Worm (Caenorhabditis elegans): Measurements from ENCODE around the gene F42F12.3.

Gene F42F12.3

ce11 chrX:12364804-12365203 is 14.4 kb downstream of the F42F12.3 start, which contains the start of gene F19H6.5:
Gene F19H6.5, minus strand, starts transcription at chrX:12364904.
- TF ChIP-seq T22C8.4 (GFP tag; IDR thresholded peaks at IDR 0.05) (no peak), klf-2 (GFP tag; conservative IDR thresholded peaks at IDR 0.05) (no peak), ref-1 (GFP tag; conservative IDR thresholded peaks at IDR 0.05) (no peak), ztf-23 (GFP tag; IDR thresholded peaks at IDR 0.05) (no peak), tab-1 (GFP tag; IDR thresholded peaks at IDR 0.05) (no peak), med-1 (GFP tag; optimal IDR thresholded peaks at IDR 0.05; ENCODE audit: insufficient read depth) (no peak), cog-1 (tag; optimal IDR thresholded peaks at IDR 0.05) (no peak), ztf-29 (GFP tag; IDR thresholded peaks at IDR 0.05) (no peak), flt-1 (GFP tag; IDR thresholded peaks at IDR 0.05) (no peak)

ce11 chrX:12365388-12365787 is 15.0 kb downstream of the F42F12.3 start, which contains the start of gene F19H6.4:
Gene F19H6.4, plus strand, starts transcription at chrX:12365688.
- TF ChIP-seq klf-2 (GFP tag; conservative IDR thresholded peaks at IDR 0.05) (no peak), tab-1 (GFP tag; IDR thresholded peaks at IDR 0.05) (no peak), flt-1 (GFP tag; IDR thresholded peaks at IDR 0.05) (no peak), ztf-23 (GFP tag; IDR thresholded peaks at IDR 0.05) (no peak), ref-1 (GFP tag; conservative IDR thresholded peaks at IDR 0.05) (no peak)

DNA sequence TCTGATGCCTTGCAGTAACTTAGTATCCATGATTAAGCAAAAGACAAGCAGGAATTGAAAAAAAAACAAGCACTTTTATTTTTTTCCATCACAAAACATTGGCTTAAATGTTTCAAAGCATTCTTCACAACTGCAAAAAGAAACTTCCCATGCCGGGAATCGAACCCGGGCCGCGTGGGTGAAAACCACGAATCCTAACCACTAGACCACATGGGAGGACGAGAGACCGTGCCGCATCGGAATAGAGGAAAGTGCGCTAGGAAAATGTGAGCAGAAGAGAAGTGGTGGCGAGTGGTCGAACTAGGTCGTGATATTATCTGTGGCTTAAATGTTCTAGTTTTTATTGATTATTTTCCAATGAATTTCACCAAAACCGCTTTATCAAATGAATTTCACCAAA is 17.1 kb downstream of the F42F12.3 start:
- TF ChIP-seq cog-1 (tag; optimal IDR thresholded peaks at IDR 0.05) (no peak), ztf-23 (GFP tag; IDR thresholded peaks at IDR 0.05) (peak; percentile 85), flt-1 (GFP tag; IDR thresholded peaks at IDR 0.05) (peak; percentile 92), ztf-29 (GFP tag; IDR thresholded peaks at IDR 0.05) (peak; percentile 47; the same call in 1 of the 2 replicates), tab-1 (GFP tag; IDR thresholded peaks at IDR 0.05) (peak; percentile 81), med-1 (GFP tag; optimal IDR thresholded peaks at IDR 0.05; ENCODE audit: insufficient read depth) (peak; percentile 21), klf-2 (GFP tag; conservative IDR thresholded peaks at IDR 0.05) (0 out of 2 replicates have a peak, but pooled peaks have one; percentile 34), ref-1 (GFP tag; conservative IDR thresholded peaks at IDR 0.05) (peak; percentile 58; the same call in 1 of the 2 replicates), T22C8.4 (GFP tag; IDR thresholded peaks at IDR 0.05) (peak; percentile 62)

ce11 chrX:12371321-12371720 is 20.9 kb downstream of the F42F12.3 start, which contains the start of gene rif-1.2:
Gene rif-1.2, minus strand, starts transcription at chrX:12371421.
- TF ChIP-seq T22C8.4 (GFP tag; IDR thresholded peaks at IDR 0.05) (no peak), klf-2 (GFP tag; conservative IDR thresholded peaks at IDR 0.05) (no peak), med-1 (GFP tag; optimal IDR thresholded peaks at IDR 0.05; ENCODE audit: insufficient read depth) (no peak), flt-1 (GFP tag; IDR thresholded peaks at IDR 0.05) (no peak), ztf-29 (GFP tag; IDR thresholded peaks at IDR 0.05) (no peak), cog-1 (tag; optimal IDR thresholded peaks at IDR 0.05) (no peak), ref-1 (GFP tag; conservative IDR thresholded peaks at IDR 0.05) (no peak), tab-1 (GFP tag; IDR thresholded peaks at IDR 0.05) (no peak), ztf-23 (GFP tag; IDR thresholded peaks at IDR 0.05) (no peak)

DNA sequence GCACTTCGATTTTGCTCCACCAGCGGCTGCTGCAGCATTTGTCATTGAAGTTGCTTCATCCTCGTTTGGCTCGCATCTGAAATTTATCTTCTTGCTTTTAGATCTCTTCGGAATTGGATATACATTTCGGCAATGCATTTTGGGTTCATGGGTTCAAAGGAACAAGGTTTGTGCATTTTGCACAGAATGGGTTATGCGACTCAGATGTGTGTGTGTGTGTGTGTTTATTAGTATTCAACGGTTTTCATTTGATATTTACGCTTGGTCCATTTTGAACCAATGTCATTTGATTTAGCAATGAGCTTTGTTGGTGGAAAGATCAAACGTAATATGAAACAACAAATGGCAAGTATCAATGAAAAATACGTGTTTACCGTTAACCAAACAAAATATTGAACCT is 25.4 kb downstream of the F42F12.3 start:
- TF ChIP-seq ztf-29 (GFP tag; IDR thresholded peaks at IDR 0.05) (no peak), tab-1 (GFP tag; IDR thresholded peaks at IDR 0.05) (no peak), klf-2 (GFP tag; conservative IDR thresholded peaks at IDR 0.05) (no peak), flt-1 (GFP tag; IDR thresholded peaks at IDR 0.05) (no peak), med-1 (GFP tag; optimal IDR thresholded peaks at IDR 0.05; ENCODE audit: insufficient read depth) (no peak), ztf-23 (GFP tag; IDR thresholded peaks at IDR 0.05) (no peak), cog-1 (tag; optimal IDR thresholded peaks at IDR 0.05) (no peak)

- TF ChIP-seq T22C8.4 (GFP tag; IDR thresholded peaks at IDR 0.05) = no peak
- no peak for TF ChIP-seq tab-1 (GFP tag; IDR thresholded peaks at IDR 0.05)
- TF ChIP-seq ztf-23 (GFP tag; IDR thresholded peaks at IDR 0.05) = no peak
- no peak for TF ChIP-seq ref-1 (GFP tag; conservative IDR thresholded peaks at IDR 0.05)
- TF ChIP-seq med-1 (GFP tag; optimal IDR thresholded peaks at IDR 0.05; ENCODE audit: insufficient read depth) = no peak
Observed at ce11 chrX:12378293-12378692, 27.9 kb downstream of the F42F12.3 start, which contains the start of gene glb-13. Gene glb-13, minus strand, starts transcription at chrX:12378393.

ce11 chrX:12391380-12391779 is 41.0 kb downstream of the F42F12.3 start, which contains the start of gene nekl-3:
Gene nekl-3, minus strand, starts transcription at chrX:12391480.
- TF ChIP-seq klf-2 (GFP tag; conservative IDR thresholded peaks at IDR 0.05) (no peak), T22C8.4 (GFP tag; IDR thresholded peaks at IDR 0.05) (no peak), cog-1 (tag; optimal IDR thresholded peaks at IDR 0.05) (no peak), ztf-23 (GFP tag; IDR thresholded peaks at IDR 0.05) (no peak), med-1 (GFP tag; optimal IDR thresholded peaks at IDR 0.05; ENCODE audit: insufficient read depth) (no peak), flt-1 (GFP tag; IDR thresholded peaks at IDR 0.05) (no peak), ref-1 (GFP tag; conservative IDR thresholded peaks at IDR 0.05) (no peak), tab-1 (GFP tag; IDR thresholded peaks at IDR 0.05) (no peak), ztf-29 (GFP tag; IDR thresholded peaks at IDR 0.05) (no peak)

- TF ChIP-seq ztf-23 (GFP tag; IDR thresholded peaks at IDR 0.05) = no peak; the same call in none of the 2 replicates
- TF ChIP-seq cog-1 (tag; optimal IDR thresholded peaks at IDR 0.05) = peak; percentile 94
Observed at ce11 chrX:12393786-12394308, 43.5 kb downstream of the F42F12.3 start, which contains the start of gene F17E5.2. Gene F17E5.2, plus strand, starts transcription at chrX:12394258.
